Worm (Caenorhabditis elegans) whole organism, L1 larva: Measurements from ENCODE around the gene F37C12.10.

Source experiments
- ces-1 ChIP-seq: fragments of 150-350 bp; optimal IDR thresholded peaks from 2 replicates; lab custom pipeline; 2014; ENCODE audit warnings: missing biosample characterization, missing genetic modification reagents, missing genetic modification characterization
- egl-27 ChIP-seq, 2 experiments: fragments of 150-350 bp in 1 of 2; sonication (generic microtip); optimal IDR thresholded peaks; 3 replicates each; lab custom pipeline; 2017 to 2018; ENCODE audit warnings: missing biosample characterization in 2 of 2, missing genetic modification characterization in 2 of 2, missing genetic modification reagents in 2 of 2
- elt-2 ChIP-seq: sonication (generic microtip); optimal IDR thresholded peaks from 2 replicates; lab custom pipeline; 2016; ENCODE audit warnings: missing genetic modification characterization, mild to moderate bottlenecking, inconsistent platforms, missing compliant biosample characterization, missing genetic modification reagents
- fos-1 ChIP-seq: fragments of 150-350 bp; optimal IDR thresholded peaks from 2 replicates; lab custom pipeline; 2014; ENCODE audit warnings: missing biosample characterization, missing genetic modification characterization
- hlh-4 ChIP-seq: sonication (generic microtip); optimal IDR thresholded peaks from 2 replicates; lab custom pipeline; 2016; ENCODE audit warnings: mild to moderate bottlenecking, missing genetic modification characterization, missing compliant biosample characterization
- pax-3 ChIP-seq: fragments of 200-800 bp; sonication (Bioruptor generic); optimal IDR thresholded peaks from 2 replicates; lab custom pipeline; 2018; ENCODE audit warnings: mild to moderate bottlenecking, missing genetic modification characterization, moderate library complexity, missing compliant biosample characterization
- pqm-1 ChIP-seq: sonication (generic microtip); optimal IDR thresholded peaks from 3 replicates; lab custom pipeline; 2017; ENCODE audit warnings: missing biosample characterization, missing genetic modification characterization
- unc-62 ChIP-seq: fragments of 150-350 bp; optimal IDR thresholded peaks from 2 replicates; lab custom pipeline; 2014; ENCODE audit warnings: missing biosample characterization, missing genetic modification reagents, missing genetic modification characterization

DNA sequence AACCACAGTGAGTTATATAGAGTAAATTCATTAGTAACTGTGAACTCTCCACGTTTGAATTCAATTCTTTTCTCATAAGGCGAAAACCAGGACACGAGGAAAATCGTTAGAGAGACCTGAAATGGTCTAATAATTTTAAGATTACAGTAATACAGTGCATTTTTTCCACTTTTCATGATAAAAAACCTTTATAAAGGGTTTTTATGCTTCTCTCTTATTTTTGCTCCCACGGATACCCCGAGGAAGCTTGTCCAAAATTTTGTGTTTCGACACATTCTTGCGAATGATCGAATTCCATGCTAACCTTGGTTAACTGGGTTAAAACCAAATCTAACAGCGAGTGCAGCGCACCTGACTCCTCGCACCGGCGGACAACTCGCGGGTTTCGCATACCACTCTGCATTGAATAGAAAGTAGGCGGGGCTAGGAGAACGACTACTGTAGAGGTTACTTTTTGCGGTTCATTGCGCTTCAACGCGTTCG lies 47.9 kb downstream of the F37C12.10 start:
- TF ChIP-seq unc-62: no peak
- no peak for TF ChIP-seq ces-1 (GFP tag; lab: Kevin White, UChicago)
- peak; percentile 46 for TF ChIP-seq elt-2 (tag; lab: Kevin White, UChicago)
- TF ChIP-seq pax-3: no peak
- no peak for TF ChIP-seq fos-1 (tag; lab: Kevin White, UChicago)
- TF ChIP-seq pqm-1: no peak
- TF ChIP-seq egl-27 (tag; optimal IDR thresholded peaks at IDR 0.05; lab: Kevin White, UChicago): no peak
- no peak for TF ChIP-seq hlh-4
